Fruit fly (Drosophila melanogaster): ENCODE results near the gene Muc12Ea.

Gene Muc12Ea

DNA sequence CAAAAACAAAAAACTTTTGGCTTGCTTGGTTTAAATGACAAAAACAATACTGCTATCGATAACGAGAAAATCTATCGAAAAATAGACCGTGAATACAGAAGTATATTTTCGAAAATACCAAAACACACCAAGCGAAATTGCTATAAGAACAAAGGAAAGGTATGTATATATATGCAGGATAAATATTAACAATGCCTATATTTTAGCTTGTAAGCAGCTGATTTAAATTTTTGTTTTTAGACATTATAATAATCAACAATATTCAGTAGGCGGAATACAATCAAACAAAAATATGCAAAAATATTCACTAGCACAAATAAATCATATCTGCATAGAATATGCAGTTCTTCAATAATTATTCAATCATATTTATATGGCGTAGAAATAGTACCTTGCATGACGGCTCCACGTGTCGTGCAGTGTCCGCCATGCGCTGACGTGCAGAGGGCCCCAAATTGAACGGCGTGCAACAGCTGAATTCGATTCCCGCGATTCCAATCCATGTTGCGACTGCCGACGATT lies 39.6 kb upstream of the Muc12Ea start, which contains the start of the genes Fbxl4 and Dus2 (continued):
- peak; percentile 78 for TF ChIP-seq BtbVII (GFP tag; optimal IDR thresholded peaks at IDR 0.05)
- TF ChIP-seq CG32767 (GFP tag; IDR thresholded peaks at IDR 0.05) = peak; percentile 88
- peak; percentile 48 for TF ChIP-seq Adf1 (GFP tag; IDR thresholded peaks at IDR 0.05)
- TF ChIP-seq fd96Cb (tag; optimal IDR thresholded peaks at IDR 0.05) = peak; percentile 90
- peak; percentile 35; the same call in 1 of the 3 replicates for TF ChIP-seq CG16813 (GFP tag; IDR thresholded peaks at IDR 0.05; ENCODE audit: partially characterized antibody)
- peak; percentile 75; the same call in 1 of the 3 replicates for TF ChIP-seq C15 (GFP tag; IDR thresholded peaks at IDR 0.05)
- TF ChIP-seq CG18262 (tag; optimal IDR thresholded peaks at IDR 0.05) = peak; percentile 91
- TF ChIP-seq Camta (GFP tag; optimal IDR thresholded peaks at IDR 0.05) = peak; percentile 87
- TF ChIP-seq Atf-2 (GFP tag; optimal IDR thresholded peaks at IDR 0.05) = peak; percentile 88
- TF ChIP-seq CG7745 (tag; optimal IDR thresholded peaks at IDR 0.05) = no peak
- peak; percentile 38; the same call in 1 of the 2 replicates for TF ChIP-seq bbx (GFP tag; IDR thresholded peaks at IDR 0.05; ENCODE audit: partially characterized antibody)
- TF ChIP-seq Lim3 (GFP tag; IDR thresholded peaks at IDR 0.05) = peak; percentile 61; the same call in 1 of the 2 replicates
- TF ChIP-seq ind (GFP tag; optimal IDR thresholded peaks at IDR 0.05) = peak; percentile 94
- TF ChIP-seq Sin3A (optimal IDR thresholded peaks at IDR 0.05) = peak; percentile 35
- no peak for TF ChIP-seq CG7271 (tag; optimal IDR thresholded peaks at IDR 0.05)
- TF ChIP-seq jing (GFP tag; optimal IDR thresholded peaks at IDR 0.05) = peak; percentile 84
- peak; percentile 14; the same call in 1 of the 2 replicates for TF ChIP-seq unc-4 (GFP tag; IDR thresholded peaks at IDR 0.05; ENCODE audit: partially characterized antibody)
- peak; percentile 83 for TF ChIP-seq ewg (GFP tag; optimal IDR thresholded peaks at IDR 0.05)
- TF ChIP-seq CG5180 (GFP tag; optimal IDR thresholded peaks at IDR 0.05) = peak; percentile 70
- TF ChIP-seq kni (GFP tag; optimal IDR thresholded peaks at IDR 0.05) = peak; percentile 74
- TF ChIP-seq h (optimal IDR thresholded peaks at IDR 0.05) = no peak
- TF ChIP-seq lmd (GFP tag; IDR thresholded peaks at IDR 0.05) = peak; percentile 94
- peak; percentile 70 for TF ChIP-seq CkIIα-i1 (GFP tag; IDR thresholded peaks at IDR 0.05)
- peak; percentile 84 for TF ChIP-seq CG9437 (GFP tag; optimal IDR thresholded peaks at IDR 0.05)
- TF ChIP-seq sd (tag; optimal IDR thresholded peaks at IDR 0.05) = peak; percentile 61
- TF ChIP-seq CG1792 (GFP tag; optimal IDR thresholded peaks at IDR 0.05) = peak; percentile 99
- peak; percentile 84 for TF ChIP-seq Hmx (GFP tag; optimal IDR thresholded peaks at IDR 0.05)
- TF ChIP-seq Ets65A (GFP tag) = peak; percentile 99
- TF ChIP-seq disco-r (GFP tag; optimal IDR thresholded peaks at IDR 0.05) = peak; percentile 81
- peak; percentile 67 for TF ChIP-seq HmgD (GFP tag; optimal IDR thresholded peaks at IDR 0.05)
- no peak for TF ChIP-seq prd (optimal IDR thresholded peaks at IDR 0.05)
- TF ChIP-seq prd (GFP tag; IDR thresholded peaks at IDR 0.05) = peak; percentile 96
- peak; percentile 90 for TF ChIP-seq dmrt99B (tag; optimal IDR thresholded peaks at IDR 0.05)
- peak; percentile 89 for TF ChIP-seq CG4328 (GFP tag; optimal IDR thresholded peaks at IDR 0.05)
- peak; percentile 75 for TF ChIP-seq gsb-n (tag; optimal IDR thresholded peaks at IDR 0.05)
- TF ChIP-seq CG8089 (GFP tag; optimal IDR thresholded peaks at IDR 0.05) = peak; percentile 86
- TF ChIP-seq slou (GFP tag; optimal IDR thresholded peaks at IDR 0.05) = peak; percentile 88
- peak; percentile 86 for TF ChIP-seq CG7357 (GFP tag; IDR thresholded peaks at IDR 0.05)
- TF ChIP-seq abd-A (tag; optimal IDR thresholded peaks at IDR 0.05) = no peak
- peak; percentile 85 for TF ChIP-seq dati (GFP tag; IDR thresholded peaks at IDR 0.05)
- no peak for TF ChIP-seq sc (optimal IDR thresholded peaks at IDR 0.05)
- peak; percentile 86 for TF ChIP-seq sc (GFP tag; optimal IDR thresholded peaks at IDR 0.05)
- peak; percentile 90 for TF ChIP-seq Six4 (GFP tag; optimal IDR thresholded peaks at IDR 0.05)
- TF ChIP-seq row (GFP tag; IDR thresholded peaks at IDR 0.05) = peak; percentile 96
- peak; percentile 65 for TF ChIP-seq kah (GFP tag; optimal IDR thresholded peaks at IDR 0.05)
- TF ChIP-seq trh (GFP tag; optimal IDR thresholded peaks at IDR 0.05) = peak; percentile 74
- TF ChIP-seq CG8281 (tag; optimal IDR thresholded peaks at IDR 0.05) = peak; percentile 67
- TF ChIP-seq CG31224 (GFP tag; IDR thresholded peaks at IDR 0.05) = peak; percentile 84
- TF ChIP-seq Atf6 (GFP tag; IDR thresholded peaks at IDR 0.05) = peak; percentile 92
- peak; percentile 93 for TF ChIP-seq CG8765 (GFP tag; IDR thresholded peaks at IDR 0.05)
- peak; percentile 86 for TF ChIP-seq CG5953 (GFP tag; IDR thresholded peaks at IDR 0.05)
- TF ChIP-seq CG30020 (tag; optimal IDR thresholded peaks at IDR 0.05) = peak; percentile 87

All from whole organism, embryonic.